Worm (Caenorhabditis elegans): ENCODE measurements around the gene arrd-4.

DNA sequence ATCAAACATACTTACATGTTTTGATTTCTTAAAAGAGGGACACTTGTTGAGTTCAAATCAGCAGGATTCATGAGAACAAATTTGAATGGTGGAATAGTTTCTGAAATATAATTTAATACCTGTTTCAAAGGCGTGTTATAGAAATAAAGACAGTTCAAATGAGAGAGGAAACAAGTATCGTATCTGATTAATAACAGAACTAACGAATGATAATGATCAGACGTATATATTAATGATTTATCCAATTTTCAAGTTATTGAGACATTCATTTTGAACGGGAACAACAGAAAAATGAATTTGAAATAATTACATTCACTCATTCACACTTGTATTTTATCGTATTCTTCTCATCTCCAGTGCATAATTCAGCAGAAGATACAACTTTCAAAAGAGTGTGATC is 17.5 kb upstream of the arrd-4 start, which contains the start of gene chil-4:
- TF ChIP-seq lsy-2 (tag; optimal IDR thresholded peaks at IDR 0.05) (no peak), ZK546.5 (tag; optimal IDR thresholded peaks at IDR 0.05) (no peak)
